Worm (Caenorhabditis elegans) whole organism, midembryonic: Measurements from ENCODE around the gene C23H3.9.

Source experiments
- cog-1 ChIP-seq: sonication (generic microtip); optimal IDR thresholded peaks from 2 replicates; lab custom pipeline; 2016; ENCODE audit warnings: missing genetic modification characterization, missing compliant biosample characterization
- flt-1 ChIP-seq: fragments of 200-800 bp; sonication (Bioruptor generic); IDR thresholded peaks from 2 replicates; pipeline ENCODE4 v1.3.6; 2022; ENCODE audit warnings: missing genetic modification characterization, missing compliant biosample characterization
- ztf-23 ChIP-seq: fragments of 200-800 bp; sonication (Bioruptor generic); IDR thresholded peaks from 2 replicates; pipeline ENCODE4 v1.3.6; 2022; ENCODE audit warnings: missing genetic modification reagents, missing genetic modification characterization, missing compliant biosample characterization

- TF ChIP-seq cog-1 (tag; lab: Kevin White, UChicago) (no peak), flt-1 (GFP tag; lab: Robert Waterston, UW) (no peak), ztf-23 (GFP tag; lab: Robert Waterston, UW) (no peak)
These were observed 33.2 kb upstream of the C23H3.9 start for ce11 chrII:112231-112630.
